Worm (Caenorhabditis elegans) whole organism, L4 larva: ENCODE results near the gene kqt-1.

ENCODE experiments used
- F26F4.8 ChIP-seq: fragments of 200-800 bp; sonication (Bioruptor generic); conservative IDR thresholded peaks from 2 replicates; pipeline ENCODE4 v1.3.6; 2022; ENCODE audit warnings: missing genetic modification characterization, missing compliant biosample characterization
- F37D6.2 ChIP-seq: sonication (generic microtip); optimal IDR thresholded peaks from 2 replicates; lab custom pipeline; 2016; ENCODE audit warnings: mild to moderate bottlenecking, missing genetic modification characterization, missing compliant biosample characterization
- T20F7.1 ChIP-seq: fragments of 200-800 bp; sonication (Bioruptor generic); optimal IDR thresholded peaks from 2 replicates; lab custom pipeline; 2018; ENCODE audit warnings: mild to moderate bottlenecking, missing genetic modification characterization, missing compliant biosample characterization
- T26A8.4 ChIP-seq: fragments of 200-800 bp; sonication (Bioruptor generic); IDR thresholded peaks from 2 replicates; pipeline ENCODE4 v1.3.6; 2022; ENCODE audit warnings: missing genetic modification characterization, missing compliant biosample characterization
- aha-1 ChIP-seq: fragments of 150-350 bp; peaks from one replicate; lab custom pipeline; 2014; ENCODE audit warnings: missing biosample characterization, missing genetic modification characterization
- arid-1 ChIP-seq: fragments of 200-800 bp; sonication (Bioruptor generic); conservative IDR thresholded peaks from 2 replicates; pipeline ENCODE4 v1.3.6; 2022; ENCODE audit warnings: missing genetic modification reagents, missing genetic modification characterization, missing compliant biosample characterization
- ceh-20 ChIP-seq: fragments of 200-800 bp; sonication (Bioruptor generic); IDR thresholded peaks from 2 replicates; pipeline ENCODE4 v1.3.6; 2022; ENCODE audit warnings: missing genetic modification reagents, missing genetic modification characterization, missing compliant biosample characterization
- ceh-28 ChIP-seq: fragments of 150-350 bp; optimal IDR thresholded peaks from 2 replicates; lab custom pipeline; 2014; ENCODE audit warnings: missing biosample characterization, missing genetic modification reagents, missing genetic modification characterization
- cey-2 ChIP-seq: sonication (generic microtip); optimal IDR thresholded peaks from 3 replicates; lab custom pipeline; 2017; ENCODE audit warnings: missing genetic modification characterization, mild to moderate bottlenecking, missing compliant biosample characterization, antibody characterized with exemption, borderline replicate concordance; ENCODE audit not compliant: insufficient read depth
- daf-16 ChIP-seq, 3 experiments: sonication (generic microtip); optimal IDR thresholded peaks; 2 replicates each; lab custom pipeline; 2016 to 2017; ENCODE audit warnings: missing genetic modification characterization in 3 of 3, missing genetic modification reagents in 3 of 3, mild to moderate bottlenecking in 2 of 3, missing compliant biosample characterization in 2 of 3, missing biosample characterization in 1 of 3, moderate library complexity in 1 of 3
- daf-19 ChIP-seq: fragments of 200-800 bp; sonication (Bioruptor generic); conservative IDR thresholded peaks from 2 replicates; pipeline ENCODE4 v1.3.6; 2022; ENCODE audit warnings: missing genetic modification characterization, missing compliant biosample characterization
- dmd-6 ChIP-seq: fragments of 200-800 bp; sonication (Bioruptor generic); IDR thresholded peaks from 2 replicates; pipeline ENCODE4 v1.3.6; 2022; ENCODE audit warnings: missing genetic modification reagents, missing genetic modification characterization, missing compliant biosample characterization
- dmd-9 ChIP-seq: fragments of 200-800 bp; sonication (Bioruptor generic); IDR thresholded peaks from 2 replicates; pipeline ENCODE4 v1.3.6; 2022; ENCODE audit warnings: missing genetic modification reagents, missing genetic modification characterization, missing compliant biosample characterization
- dpl-1 ChIP-seq: fragments of 150-350 bp; optimal IDR thresholded peaks from 2 replicates; lab custom pipeline; 2014; ENCODE audit warnings: missing biosample characterization, missing genetic modification reagents, missing genetic modification characterization
- duxl-1 ChIP-seq: sonication (generic microtip); optimal IDR thresholded peaks from 2 replicates; lab custom pipeline; 2016; ENCODE audit warnings: mild to moderate bottlenecking, missing genetic modification characterization, moderate library complexity, missing compliant biosample characterization; ENCODE audit not compliant: poor library complexity
- dve-1 ChIP-seq: sonication (generic microtip); optimal IDR thresholded peaks from 2 replicates; lab custom pipeline; 2017; ENCODE audit warnings: antibody characterized with exemption, mild to moderate bottlenecking, missing genetic modification characterization, missing compliant biosample characterization; ENCODE audit not compliant: insufficient read depth
- hif-1 ChIP-seq, 2 experiments: sonication (generic microtip); optimal IDR thresholded peaks; 2 replicates each; lab custom pipeline; 2016 to 2017; ENCODE audit warnings: missing compliant biosample characterization in 2 of 2, missing genetic modification characterization in 2 of 2, missing genetic modification reagents in 2 of 2, missing genotype in 2 of 2, mild to moderate bottlenecking in 1 of 2
- hlh-11 ChIP-seq: fragments of 200-800 bp; sonication (Bioruptor generic); optimal IDR thresholded peaks from 2 replicates; lab custom pipeline; 2018; ENCODE audit warnings: mild to moderate bottlenecking, missing genetic modification characterization, missing compliant biosample characterization
- hlh-30 ChIP-seq: sonication (generic microtip); optimal IDR thresholded peaks from 2 replicates; lab custom pipeline; 2017; ENCODE audit warnings: antibody characterized with exemption, mild to moderate bottlenecking, missing genetic modification characterization, missing compliant biosample characterization; ENCODE audit not compliant: insufficient read depth
- jun-1 ChIP-seq: fragments of 150-350 bp; optimal IDR thresholded peaks from 2 replicates; lab custom pipeline; 2014; ENCODE audit warnings: missing biosample characterization, missing genetic modification reagents, missing genetic modification characterization
- lin-29 ChIP-seq: fragments of 200-800 bp; sonication (Bioruptor generic); IDR thresholded peaks from 2 replicates; pipeline ENCODE4 v1.3.6; 2022; ENCODE audit warnings: missing genetic modification reagents, missing genetic modification characterization, missing compliant biosample characterization
- lir-3 ChIP-seq: sonication (generic microtip); optimal IDR thresholded peaks from 2 replicates; lab custom pipeline; 2016; ENCODE audit warnings: mild to moderate bottlenecking, missing genetic modification characterization, missing compliant biosample characterization
- lsy-2 ChIP-seq, 2 experiments: fragments of 150-350 bp in 1 of 2; sonication (generic microtip) in 1 of 2; optimal IDR thresholded peaks; 2 replicates each; lab custom pipeline; 2014 to 2017; ENCODE audit warnings: missing biosample characterization in 2 of 2, missing genetic modification characterization in 2 of 2
- madf-5 ChIP-seq, 2 experiments: fragments of 200-800 bp; sonication (Bioruptor generic); IDR thresholded peaks; 2 replicates each; pipeline ENCODE4 v1.3.6; 2022; ENCODE audit warnings: missing compliant biosample characterization in 2 of 2, missing genetic modification characterization in 2 of 2
- mdl-1 ChIP-seq, 2 experiments: fragments of 150-350 bp in 1 of 2; sonication (generic microtip) in 1 of 2; optimal IDR thresholded peaks; 2 replicates each; lab custom pipeline; 2014 to 2017; ENCODE audit warnings: missing biosample characterization in 2 of 2, missing genetic modification characterization in 2 of 2
- mep-1 ChIP-seq: fragments of 150-350 bp; sonication (generic microtip); optimal IDR thresholded peaks from 3 replicates; lab custom pipeline; 2014; ENCODE audit warnings: missing biosample characterization, missing genetic modification characterization
- mes-2 ChIP-seq: sonication (generic microtip); optimal IDR thresholded peaks from 2 replicates; lab custom pipeline; 2016; ENCODE audit warnings: missing genotype, mild to moderate bottlenecking, missing genetic modification characterization, missing compliant biosample characterization; ENCODE audit not compliant: poor library complexity, severe bottlenecking
- mxl-2 ChIP-seq: fragments of 200-800 bp; sonication (Bioruptor generic); conservative IDR thresholded peaks from 2 replicates; pipeline ENCODE4 v1.3.6; 2022; ENCODE audit warnings: missing genetic modification reagents, missing genetic modification characterization, missing compliant biosample characterization
- mxl-3 ChIP-seq: fragments of 200-800 bp; sonication (Bioruptor generic); optimal IDR thresholded peaks from 2 replicates; lab custom pipeline; 2018; ENCODE audit warnings: mild to moderate bottlenecking, missing genetic modification characterization, missing compliant biosample characterization
- nhr-10 ChIP-seq: fragments of 150-350 bp; optimal IDR thresholded peaks from 2 replicates; lab custom pipeline; 2014; ENCODE audit warnings: missing biosample characterization, missing genetic modification characterization
- nhr-28 ChIP-seq: fragments of 150-350 bp; optimal IDR thresholded peaks from 2 replicates; lab custom pipeline; 2014; ENCODE audit warnings: missing biosample characterization, missing genetic modification characterization
- nhr-77 ChIP-seq: fragments of 150-350 bp; optimal IDR thresholded peaks from 2 replicates; lab custom pipeline; 2014; ENCODE audit warnings: missing biosample characterization, missing genetic modification characterization
- skn-1 ChIP-seq: fragments of 150-350 bp; optimal IDR thresholded peaks from 2 replicates; lab custom pipeline; 2014; ENCODE audit warnings: missing biosample characterization, missing genetic modification characterization
- snpc-1.2 ChIP-seq: fragments of 200-800 bp; sonication (Bioruptor generic); IDR thresholded peaks from 2 replicates; pipeline ENCODE4 v1.3.6; 2022; ENCODE audit warnings: missing genetic modification reagents, missing genetic modification characterization, missing compliant biosample characterization
- snpc-4 ChIP-seq: fragments of 150-350 bp; optimal IDR thresholded peaks from 2 replicates; lab custom pipeline; 2014; ENCODE audit warnings: missing biosample characterization, missing genetic modification characterization
- tag-97 ChIP-seq: fragments of 200-800 bp; sonication (Bioruptor generic); IDR thresholded peaks from 2 replicates; pipeline ENCODE4 v1.3.6; 2022; ENCODE audit warnings: missing genetic modification characterization, missing compliant biosample characterization
- tra-1 ChIP-seq: fragments of 200-800 bp; sonication (Bioruptor generic); IDR thresholded peaks from 2 replicates; pipeline ENCODE4 v1.3.6; 2022; ENCODE audit warnings: missing genetic modification reagents, missing genetic modification characterization, missing compliant biosample characterization
- unc-62 ChIP-seq, 3 experiments: fragments of 150-350 bp in 1 of 3; sonication (generic microtip); optimal IDR thresholded peaks in 2 of 3; peaks in 1 of 3; 1 replicate in 1 of 3; 2 replicates in 2 of 3; lab custom pipeline; 2014 to 2017; ENCODE audit warnings: missing biosample characterization in 3 of 3, missing genetic modification characterization in 3 of 3, missing genetic modification reagents in 3 of 3, missing genotype in 1 of 3

kqt-1 gene

ce11 chrX:6641509-6641908, 22.7 kb downstream of the kqt-1 start (continued):
- TF ChIP-seq lin-29 (GFP tag; lab: Robert Waterston, UW) (no peak), nhr-10 (tag; lab: Kevin White, UChicago) (peak; percentile 1), hlh-11 (tag; lab: Kevin White, UChicago) (no peak), ceh-28 (no peak), madf-5 (GFP tag; IDR thresholded peaks at IDR 0.05; lab: Robert Waterston, UW) (no peak), ceh-20 (GFP tag; lab: Robert Waterston, UW) (no peak), F26F4.8 (no peak), lsy-2 (tag; optimal IDR thresholded peaks at IDR 0.05; lab: Kevin White, UChicago) (peak in 1 of 2 experiments; percentile 21), cey-2 (no peak), dmd-9 (GFP tag; lab: Robert Waterston, UW) (no peak), lir-3 (tag; lab: Kevin White, UChicago) (no peak)

ce11 chrX:6642798-6643197, 24.0 kb downstream of the kqt-1 start:
- TF ChIP-seq aha-1 (tag; lab: Kevin White, UChicago) (peak; percentile 95), daf-19 (GFP tag; lab: Robert Waterston, UW) (no peak), T26A8.4 (GFP tag; lab: Robert Waterston, UW) (no peak), mes-2 (no peak), F37D6.2 (no peak), hlh-11 (tag; lab: Kevin White, UChicago) (peak; percentile 78), duxl-1 (no peak), dve-1 (tag; lab: Kevin White, UChicago) (peak; percentile 69), mdl-1 (tag; optimal IDR thresholded peaks at IDR 0.05; lab: Kevin White, UChicago) (peak in 1 of 2 experiments; percentile 79), dmd-6 (GFP tag; lab: Robert Waterston, UW) (peak; percentile 70), cey-2 (peak; percentile 30), hif-1 (tag; optimal IDR thresholded peaks at IDR 0.05; lab: Kevin White, UChicago) (peak in 1 of 2 experiments; percentile 16), jun-1 (tag; lab: Kevin White, UChicago) (no peak), arid-1 (GFP tag; lab: Robert Waterston, UW) (no peak), mxl-3 (GFP tag; lab: Kevin White, UChicago) (peak; percentile 48), mxl-2 (GFP tag; lab: Robert Waterston, UW) (no peak), nhr-77 (no peak), snpc-4 (tag; lab: Kevin White, UChicago) (no peak), snpc-1.2 (GFP tag; lab: Robert Waterston, UW) (no peak), skn-1 (tag; lab: Kevin White, UChicago) (no peak), nhr-28 (tag; lab: Kevin White, UChicago) (peak; percentile 16), tra-1 (GFP tag; lab: Robert Waterston, UW) (0 out of 2 replicates have a peak, but pooled peaks have one; percentile 26), T20F7.1 (GFP tag; lab: Kevin White, UChicago) (no peak), hlh-30 (tag; lab: Kevin White, UChicago) (peak; percentile 91), tag-97 (GFP tag; lab: Robert Waterston, UW) (no peak), unc-62 (GFP tag; optimal IDR thresholded peaks at IDR 0.05 in 1 of 2; lab: Kevin White, UChicago) (peak in 1 of 2 experiments; percentile 82), unc-62 (tag; optimal IDR thresholded peaks at IDR 0.05; lab: Kevin White, UChicago) (no peak), dpl-1 (GFP tag; lab: Kevin White, UChicago) (no peak), daf-16 (GFP tag; optimal IDR thresholded peaks at IDR 0.05; lab: Kevin White, UChicago) (no peak), daf-16 (tag; optimal IDR thresholded peaks at IDR 0.05; lab: Kevin White, UChicago) (peak; percentile 71), mep-1 (tag; lab: Kevin White, UChicago) (peak; percentile 39)
